Worm (Caenorhabditis elegans) whole organism, mixed stage, embryonic: ENCODE results near the gene prp-19.

Experiments
- blmp-1 ChIP-seq: fragments of 150-350 bp; optimal IDR thresholded peaks from 2 replicates; lab custom pipeline; 2014; ENCODE audit warnings: missing biosample characterization, missing genetic modification characterization
- ceh-43 ChIP-seq: fragments of 200-800 bp; sonication (Bioruptor generic); optimal IDR thresholded peaks from 2 replicates; lab custom pipeline; 2018; ENCODE audit warnings: mild to moderate bottlenecking, missing genetic modification characterization, moderate library complexity, missing compliant biosample characterization
- ces-1 ChIP-seq: fragments of 150-350 bp; optimal IDR thresholded peaks from 2 replicates; lab custom pipeline; 2014; ENCODE audit warnings: missing biosample characterization, missing genetic modification reagents, missing genetic modification characterization
- drap-1 ChIP-seq: fragments of 200-800 bp; sonication (Bioruptor generic); optimal IDR thresholded peaks from 3 replicates; lab custom pipeline; 2018; ENCODE audit warnings: mild to moderate bottlenecking, missing genetic modification characterization, missing compliant biosample characterization
- elt-1 ChIP-seq: sonication (generic microtip); optimal IDR thresholded peaks from 2 replicates; lab custom pipeline; 2017; ENCODE audit warnings: missing genetic modification characterization, mild to moderate bottlenecking, missing compliant biosample characterization, antibody characterized with exemption, moderate library complexity, borderline replicate concordance; ENCODE audit not compliant: insufficient read depth
- lin-13 ChIP-seq: fragments of 150-350 bp; optimal IDR thresholded peaks from 2 replicates; lab custom pipeline; 2014; ENCODE audit warnings: missing biosample characterization, missing genetic modification characterization
- lsy-2 ChIP-seq: fragments of 150-350 bp; optimal IDR thresholded peaks from 2 replicates; lab custom pipeline; 2014; ENCODE audit warnings: missing biosample characterization, missing genetic modification characterization
- nhr-237 ChIP-seq: fragments of 150-350 bp; optimal IDR thresholded peaks from 2 replicates; lab custom pipeline; 2014; ENCODE audit warnings: missing biosample characterization, missing genetic modification characterization
- pha-4 ChIP-seq: fragments of 150-350 bp; optimal IDR thresholded peaks from 2 replicates; lab custom pipeline; 2018; ENCODE audit warnings: missing biosample characterization, missing genetic modification reagents, missing genetic modification characterization
- snpc-4 ChIP-seq: fragments of 150-350 bp; optimal IDR thresholded peaks from 2 replicates; lab custom pipeline; 2014; ENCODE audit warnings: missing biosample characterization, missing genetic modification characterization
- unc-62 ChIP-seq: fragments of 150-350 bp; optimal IDR thresholded peaks from 2 replicates; lab custom pipeline; 2014; ENCODE audit warnings: missing biosample characterization, missing genetic modification reagents, missing genetic modification characterization

- TF ChIP-seq ces-1 (GFP tag; lab: Kevin White, UChicago) = peak; percentile 68
- TF ChIP-seq nhr-237 = no peak
- no peak for TF ChIP-seq ceh-43 (GFP tag; lab: Kevin White, UChicago)
- no peak for TF ChIP-seq drap-1 (GFP tag; lab: Kevin White, UChicago)
- no peak for TF ChIP-seq lin-13
- no peak for TF ChIP-seq blmp-1 (tag; lab: Kevin White, UChicago)
- no peak for TF ChIP-seq pha-4 (tag; lab: Kevin White, UChicago)
- no peak for TF ChIP-seq unc-62 (GFP tag; lab: Kevin White, UChicago)
- no peak for TF ChIP-seq snpc-4 (tag; lab: Kevin White, UChicago)
- TF ChIP-seq lsy-2 (tag; lab: Kevin White, UChicago) = no peak
- TF ChIP-seq elt-1 (tag; lab: Kevin White, UChicago) = no peak
Observed at ce11 chrIII:5190671-5191174, 18.9 kb upstream of the prp-19 start, which contains the start of gene hira-1.
